Worm (Caenorhabditis elegans): ENCODE data around the gene odr-8.

DNA sequence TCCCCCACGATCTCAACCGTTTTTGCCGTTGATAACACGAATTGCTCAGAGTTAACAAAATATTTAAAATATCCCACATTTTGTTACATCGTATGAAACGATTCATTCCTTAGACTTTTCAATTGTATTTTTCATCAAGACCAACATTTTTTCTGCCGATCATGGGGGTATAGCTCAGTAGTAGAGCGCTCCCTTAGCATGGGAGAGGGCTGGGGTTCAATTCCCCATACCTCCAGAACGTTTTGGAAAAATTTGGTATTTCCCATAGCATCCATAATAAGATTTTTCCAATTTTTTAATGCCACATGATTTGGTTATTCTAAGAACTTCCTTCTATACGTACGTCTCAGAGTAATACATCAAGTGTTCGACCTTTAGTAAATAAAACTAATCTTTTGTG, 20.5 kb downstream of the odr-8 start:
- TF ChIP-seq nhr-77 (tag; optimal IDR thresholded peaks at IDR 0.05) = no peak
- TF ChIP-seq nhr-11 (tag; optimal IDR thresholded peaks at IDR 0.05) = no peak
- TF ChIP-seq sptf-1 (tag; optimal IDR thresholded peaks at IDR 0.05) = no peak
- TF ChIP-seq aly-2 (tag; optimal IDR thresholded peaks at IDR 0.05) = no peak
- TF ChIP-seq ztf-11 (tag; optimal IDR thresholded peaks at IDR 0.05) = no peak
- TF ChIP-seq aha-1 (tag; optimal IDR thresholded peaks at IDR 0.05) = no peak
- TF ChIP-seq fkh-10 (GFP tag; optimal IDR thresholded peaks at IDR 0.05) = no peak
